Worm (Caenorhabditis elegans) whole organism, L3 larva: Measurements from ENCODE around the gene F14H3.3.

Source experiments
- mdl-1 ChIP-seq: fragments of 150-350 bp; optimal IDR thresholded peaks from 2 replicates; lab custom pipeline; 2014; ENCODE audit warnings: missing biosample characterization, missing genetic modification characterization
- nhr-25 ChIP-seq: sonication (generic microtip); optimal IDR thresholded peaks from 2 replicates; lab custom pipeline; 2017; ENCODE audit warnings: missing biosample characterization, missing genetic modification characterization

- no peak for TF ChIP-seq mdl-1 (tag; lab: Kevin White, UChicago)
- TF ChIP-seq nhr-25 (tag; lab: Kevin White, UChicago): no peak
These were observed 11.9 kb downstream of the F14H3.3 start for ce11 chrV:16041412-16041811.
